Fruit fly (Drosophila melanogaster): ENCODE results near the gene CG17600.

The CG17600 gene

dm6 chrX:22481860-22482544, 33.0 kb upstream of the CG17600 start, which contains the start of the genes Cp110 and CG12576 (continued):
- TF ChIP-seq CG1529 (GFP tag; optimal IDR thresholded peaks at IDR 0.05) (no peak), esg (GFP tag; conservative IDR thresholded peaks at IDR 0.05) (no peak), CG15514 (GFP tag; optimal IDR thresholded peaks at IDR 0.05) (no peak), Dbx (GFP tag; IDR thresholded peaks at IDR 0.05) (no peak), CG2199 (GFP tag; IDR thresholded peaks at IDR 0.05) (no peak), Oli (tag; optimal IDR thresholded peaks at IDR 0.05) (no peak), CG16813 (GFP tag; IDR thresholded peaks at IDR 0.05; ENCODE audit: partially characterized antibody) (0 out of 3 replicates have a peak, but pooled peaks have one; percentile 42), CG4424 (GFP tag; optimal IDR thresholded peaks at IDR 0.05) (no peak), sens (GFP tag) (no peak), C15 (GFP tag; IDR thresholded peaks at IDR 0.05) (no peak), ssp (GFP tag; IDR thresholded peaks at IDR 0.05) (no peak), CG34422 (GFP tag; IDR thresholded peaks at IDR 0.05) (no peak), CG4360 (GFP tag; IDR thresholded peaks at IDR 0.05) (no peak), CG6254 (GFP tag; optimal IDR thresholded peaks at IDR 0.05) (no peak), CG17829 (tag; optimal IDR thresholded peaks at IDR 0.05) (no peak), gt (GFP tag; IDR thresholded peaks at IDR 0.05) (no peak), nerfin-1 (tag; optimal IDR thresholded peaks at IDR 0.05) (no peak), chinmo (GFP tag; IDR thresholded peaks at IDR 0.05; ENCODE audit: partially characterized antibody) (no peak), Meics (GFP tag; optimal IDR thresholded peaks at IDR 0.05) (no peak), Nf-YC (tag; optimal IDR thresholded peaks at IDR 0.05) (peak; percentile 23), dm (GFP tag; optimal IDR thresholded peaks at IDR 0.05) (no peak), CG8944 (GFP tag; optimal IDR thresholded peaks at IDR 0.05) (no peak), ERR (GFP tag; optimal IDR thresholded peaks at IDR 0.05) (no peak), CG15479 (GFP tag; optimal IDR thresholded peaks at IDR 0.05) (no peak), p53 (GFP tag; optimal IDR thresholded peaks at IDR 0.05) (no peak), hbn (GFP tag; IDR thresholded peaks at IDR 0.05; ENCODE audit: partially characterized antibody) (no peak), inv (GFP tag; IDR thresholded peaks at IDR 0.05; ENCODE audit: partially characterized antibody) (no peak), Six4 (GFP tag; optimal IDR thresholded peaks at IDR 0.05) (no peak), CG14441 (GFP tag; IDR thresholded peaks at IDR 0.05) (no peak), CG10209 (GFP tag; optimal IDR thresholded peaks at IDR 0.05) (no peak), CG4404 (GFP tag; IDR thresholded peaks at IDR 0.05) (no peak), CG7357 (GFP tag; IDR thresholded peaks at IDR 0.05) (no peak), CG6272 (GFP tag; IDR thresholded peaks at IDR 0.05) (no peak), jing (GFP tag; optimal IDR thresholded peaks at IDR 0.05) (no peak), Trl (optimal IDR thresholded peaks at IDR 0.05) (no peak), Trl (GFP tag; optimal IDR thresholded peaks at IDR 0.05) (no peak), ham (GFP tag; IDR thresholded peaks at IDR 0.05) (no peak), CG9609 (GFP tag; optimal IDR thresholded peaks at IDR 0.05) (no peak), CG14050 (GFP tag; IDR thresholded peaks at IDR 0.05) (no peak), lmd (GFP tag; IDR thresholded peaks at IDR 0.05) (no peak), da (GFP tag; optimal IDR thresholded peaks at IDR 0.05) (no peak), CG10431 (GFP tag; optimal IDR thresholded peaks at IDR 0.05) (no peak), Ptx1 (GFP tag; IDR thresholded peaks at IDR 0.05) (no peak), CG30431 (GFP tag; optimal IDR thresholded peaks at IDR 0.05) (no peak), CHES-1-like (GFP tag; optimal IDR thresholded peaks at IDR 0.05) (no peak), CG12236 (GFP tag; optimal IDR thresholded peaks at IDR 0.05) (no peak), CG7745 (tag; optimal IDR thresholded peaks at IDR 0.05) (no peak), Nf-YA (GFP tag; IDR thresholded peaks at IDR 0.05) (no peak), Dll (GFP tag; IDR thresholded peaks at IDR 0.05; ENCODE audit: partially characterized antibody) (no peak), pan (optimal IDR thresholded peaks at IDR 0.05) (no peak), pan (GFP tag; optimal IDR thresholded peaks at IDR 0.05 in 1 of 2, IDR thresholded peaks at IDR 0.05 in 1 of 2) (no peak), CG10462 (GFP tag; optimal IDR thresholded peaks at IDR 0.05) (no peak)

All from whole organism, embryonic.